Worm (Caenorhabditis elegans) whole organism, mixed stage, embryonic: Measurements from ENCODE around the gene F01G10.4.

ENCODE experiments used
- blmp-1 ChIP-seq: fragments of 150-350 bp; optimal IDR thresholded peaks from 2 replicates; lab custom pipeline; 2014; ENCODE audit warnings: missing biosample characterization, missing genetic modification characterization
- hlh-1 ChIP-seq: fragments of 150-350 bp; optimal IDR thresholded peaks from 2 replicates; lab custom pipeline; 2014; ENCODE audit warnings: missing biosample characterization, missing genetic modification reagents, missing genetic modification characterization
- lsy-2 ChIP-seq: fragments of 150-350 bp; optimal IDR thresholded peaks from 2 replicates; lab custom pipeline; 2014; ENCODE audit warnings: missing biosample characterization, missing genetic modification characterization
- mep-1 ChIP-seq: fragments of 150-350 bp; optimal IDR thresholded peaks from 2 replicates; lab custom pipeline; 2017; ENCODE audit warnings: missing biosample characterization, missing genetic modification reagents, missing genetic modification characterization, inconsistent platforms
- nhr-76 ChIP-seq: sonication (generic microtip); optimal IDR thresholded peaks from 2 replicates; lab custom pipeline; 2017; ENCODE audit warnings: missing biosample characterization, missing genetic modification characterization
- pha-4 ChIP-seq: fragments of 150-350 bp; optimal IDR thresholded peaks from 2 replicates; lab custom pipeline; 2018; ENCODE audit warnings: missing biosample characterization, missing genetic modification reagents, missing genetic modification characterization
- snpc-4 ChIP-seq: fragments of 150-350 bp; optimal IDR thresholded peaks from 2 replicates; lab custom pipeline; 2014; ENCODE audit warnings: missing biosample characterization, missing genetic modification characterization
- unc-39 ChIP-seq: fragments of 150-350 bp; optimal IDR thresholded peaks from 2 replicates; lab custom pipeline; 2014; ENCODE audit warnings: missing biosample characterization, missing genetic modification characterization

DNA sequence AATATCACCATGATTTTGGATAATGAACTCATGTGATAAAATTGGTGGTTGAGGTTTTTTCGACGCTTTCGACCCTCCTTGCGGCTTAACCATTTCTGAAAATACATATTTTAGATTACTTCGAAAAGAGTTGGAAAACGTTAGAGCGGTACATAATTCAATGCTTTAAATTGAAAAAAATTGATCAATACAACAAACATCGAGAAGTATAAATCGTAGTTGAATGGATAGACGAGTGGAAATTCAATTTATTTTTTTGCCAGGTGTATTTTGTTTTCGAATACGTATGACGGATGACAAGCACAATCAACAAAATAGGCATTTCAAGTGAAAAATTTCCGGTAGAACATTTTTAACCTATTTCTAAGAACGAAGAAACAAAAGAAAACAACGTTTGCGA lies 11.2 kb downstream of the F01G10.4 start, which contains the start of gene tram-1:
- TF ChIP-seq mep-1 (tag; lab: Kevin White, UChicago) (no peak), lsy-2 (no peak), blmp-1 (tag; lab: Kevin White, UChicago) (no peak), pha-4 (no peak), nhr-76 (tag; lab: Kevin White, UChicago) (no peak), unc-39 (tag; lab: Kevin White, UChicago) (no peak), snpc-4 (tag; lab: Kevin White, UChicago) (no peak), hlh-1 (tag; lab: Kevin White, UChicago) (no peak)
